Worm (Caenorhabditis elegans) whole organism, L3 larva: ENCODE measurements around the gene F36H9.5.

Experiments
- egl-27 ChIP-seq: sonication (generic microtip); optimal IDR thresholded peaks from 4 replicates; lab custom pipeline; 2017; ENCODE audit warnings: missing biosample characterization, missing genetic modification reagents, missing genetic modification characterization
- fos-1 ChIP-seq: fragments of 150-350 bp; optimal IDR thresholded peaks from 2 replicates; lab custom pipeline; 2014; ENCODE audit warnings: missing biosample characterization, missing genetic modification characterization
- lin-39 ChIP-seq: fragments of 150-350 bp; optimal IDR thresholded peaks from 2 replicates; lab custom pipeline; 2018; ENCODE audit warnings: missing biosample characterization, missing genetic modification reagents, missing genetic modification characterization
- lsy-12 ChIP-seq: sonication (generic microtip); optimal IDR thresholded peaks from 2 replicates; lab custom pipeline; 2016; ENCODE audit warnings: mild to moderate bottlenecking, missing genetic modification characterization, missing compliant biosample characterization
- nhr-25 ChIP-seq: sonication (generic microtip); optimal IDR thresholded peaks from 2 replicates; lab custom pipeline; 2017; ENCODE audit warnings: missing biosample characterization, missing genetic modification characterization
- skn-1 ChIP-seq: fragments of 150-350 bp; optimal IDR thresholded peaks from 2 replicates; lab custom pipeline; 2014; ENCODE audit warnings: missing biosample characterization, missing genetic modification characterization
- snpc-4 ChIP-seq: fragments of 150-350 bp; optimal IDR thresholded peaks from 2 replicates; lab custom pipeline; 2014; ENCODE audit warnings: missing biosample characterization, missing genetic modification characterization
- ztf-11 ChIP-seq: fragments of 150-350 bp; optimal IDR thresholded peaks from 2 replicates; lab custom pipeline; 2014; ENCODE audit warnings: missing biosample characterization, missing genetic modification characterization

DNA sequence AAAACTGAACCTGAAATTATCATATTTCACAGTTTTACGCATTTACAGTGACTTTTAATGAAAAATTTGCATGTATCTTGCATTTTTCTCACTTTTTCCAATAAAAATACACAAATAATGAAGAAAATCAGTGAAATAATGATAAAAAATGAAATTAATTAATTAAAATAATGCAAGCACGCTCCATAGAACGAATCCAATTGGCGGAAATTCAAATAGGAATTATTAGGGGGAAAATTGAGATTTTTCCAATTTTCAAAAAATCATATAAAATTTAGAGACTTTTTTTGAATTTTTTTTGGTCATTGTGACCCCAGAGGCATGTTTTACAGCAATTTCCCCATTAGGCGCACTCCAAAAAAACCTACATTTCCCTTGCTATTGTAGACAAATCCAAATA is 38.9 kb upstream of the F36H9.5 start:
- TF ChIP-seq fos-1: no peak
- TF ChIP-seq egl-27: no peak
- TF ChIP-seq ztf-11 (tag; lab: Kevin White, UChicago): no peak
- TF ChIP-seq skn-1 (tag; lab: Kevin White, UChicago): no peak
- no peak for TF ChIP-seq lsy-12 (tag; lab: Kevin White, UChicago)
- TF ChIP-seq snpc-4 (tag; lab: Kevin White, UChicago): no peak
- no peak for TF ChIP-seq lin-39 (tag; lab: Kevin White, UChicago)
- TF ChIP-seq nhr-25 (tag; lab: Kevin White, UChicago): no peak
